Worm (Caenorhabditis elegans) whole organism, early embryonic: ENCODE data around the gene C15C8.8.

ENCODE experiments used
- ama-1 ChIP-seq: fragments of 150-350 bp; optimal IDR thresholded peaks from 2 replicates; lab custom pipeline; 2014
- ceh-13 ChIP-seq: fragments of 200-800 bp; sonication (Bioruptor generic); optimal IDR thresholded peaks from 2 replicates; lab custom pipeline; 2018; ENCODE audit warnings: mild to moderate bottlenecking, missing genetic modification characterization, missing compliant biosample characterization
- ets-7 ChIP-seq: sonication (generic microtip); optimal IDR thresholded peaks from 2 replicates; lab custom pipeline; 2016; ENCODE audit warnings: missing genotype, missing genetic modification characterization, missing compliant biosample characterization
- flt-1 ChIP-seq: fragments of 200-800 bp; sonication (Bioruptor generic); IDR thresholded peaks from 2 replicates; pipeline ENCODE4 v1.3.6; 2022; ENCODE audit warnings: missing genetic modification characterization, missing compliant biosample characterization
- hmbx-1 ChIP-seq: sonication (generic microtip); optimal IDR thresholded peaks from 2 replicates; lab custom pipeline; 2016; ENCODE audit warnings: mild to moderate bottlenecking, missing genetic modification characterization, missing compliant biosample characterization
- hmg-4 ChIP-seq: fragments of 200-800 bp; sonication (Bioruptor generic); optimal IDR thresholded peaks from 2 replicates; lab custom pipeline; 2018; ENCODE audit warnings: mild to moderate bottlenecking, missing genetic modification characterization, missing compliant biosample characterization
- pes-1 ChIP-seq: fragments of 200-800 bp; sonication (Bioruptor generic); IDR thresholded peaks from 2 replicates; pipeline ENCODE4 v1.3.6; 2022; ENCODE audit warnings: missing genetic modification reagents, missing genetic modification characterization, missing compliant biosample characterization
- scrt-1 ChIP-seq: fragments of 200-800 bp; sonication (Bioruptor generic); IDR thresholded peaks from 2 replicates; pipeline ENCODE4 v1.3.6; 2022; ENCODE audit warnings: missing genetic modification characterization, missing compliant biosample characterization
- sea-1 ChIP-seq: fragments of 200-800 bp; sonication (Bioruptor generic); conservative IDR thresholded peaks from 2 replicates; pipeline ENCODE4 v1.3.6; 2022; ENCODE audit warnings: missing genetic modification characterization, missing compliant biosample characterization
- tbx-11 ChIP-seq: fragments of 200-800 bp; sonication (Bioruptor generic); IDR thresholded peaks from 2 replicates; pipeline ENCODE4 v1.3.6; 2022; ENCODE audit warnings: missing genetic modification characterization, missing compliant biosample characterization

- no peak for TF ChIP-seq sea-1 (GFP tag; lab: Robert Waterston, UW)
- no peak for TF ChIP-seq scrt-1
- no peak for TF ChIP-seq flt-1
- no peak for TF ChIP-seq pes-1 (GFP tag; lab: Robert Waterston, UW)
- no peak for TF ChIP-seq ceh-13 (GFP tag; lab: Kevin White, UChicago)
- no peak for TF ChIP-seq ets-7 (tag; lab: Kevin White, UChicago)
- no peak for TF ChIP-seq ama-1
- TF ChIP-seq tbx-11 (GFP tag; lab: Robert Waterston, UW): no peak
- TF ChIP-seq hmg-4 (GFP tag; lab: Kevin White, UChicago): no peak
- TF ChIP-seq hmbx-1: no peak
Measured at ce11 chrV:12784861-12785260, 32.6 kb upstream of the C15C8.8 start, which contains the start of gene sre-20.
